Fruit fly (Drosophila melanogaster): ENCODE measurements around the gene CG31211.
"Not testable (repeated sequence)": the region's sequence is repeated elsewhere in the genome, so short reads cannot be mapped to it uniquely, and the experiment has no call there.

The CG31211 gene

dm6 chr3R:11948903-11949358 lies 549 bp upstream of the CG31211 start, which contains the start of gene Cad87A (continued):
- TF ChIP-seq CG7368 (GFP tag; optimal IDR thresholded peaks at IDR 0.05) (no peak), achi (GFP tag; optimal IDR thresholded peaks at IDR 0.05) (no peak), Sox14 (GFP tag; optimal IDR thresholded peaks at IDR 0.05) (no peak), CG15336 (GFP tag; IDR thresholded peaks at IDR 0.05) (no peak), Blimp-1 (GFP tag; optimal IDR thresholded peaks at IDR 0.05) (no peak)

dm6 chr3R:11956444-11956843 lies 7.0 kb downstream of the CG31211 start, which contains the start of gene Hsp70Aa:
TSS of gene Hsp70Aa (minus strand) at chr3R:11956544.
- TF ChIP-seq esn (GFP tag; optimal IDR thresholded peaks at IDR 0.05); CG31627 (GFP tag; optimal IDR thresholded peaks at IDR 0.05); Eip78C (GFP tag): not testable (repeated sequence)

dm6 chr3R:11957388-11957787 lies 7.9 kb downstream of the CG31211 start:
- TF ChIP-seq Hr4 (GFP tag; optimal IDR thresholded peaks at IDR 0.05) (no peak), CG6276 (GFP tag; optimal IDR thresholded peaks at IDR 0.05) (no peak), CG34406 (GFP tag; optimal IDR thresholded peaks at IDR 0.05) (no peak), Eip75B (GFP tag; optimal IDR thresholded peaks at IDR 0.05) (no peak), Ets21C (GFP tag; optimal IDR thresholded peaks at IDR 0.05) (no peak), acj6 (GFP tag; optimal IDR thresholded peaks at IDR 0.05) (no peak), Eip93F (GFP tag; optimal IDR thresholded peaks at IDR 0.05) (no peak), CG3032 (tag; optimal IDR thresholded peaks at IDR 0.05) (no peak), fd85E (GFP tag; optimal IDR thresholded peaks at IDR 0.05) (no peak), CG8319 (GFP tag; optimal IDR thresholded peaks at IDR 0.05) (no peak), CG6808 (GFP tag; optimal IDR thresholded peaks at IDR 0.05) (no peak), cyc (GFP tag; optimal IDR thresholded peaks at IDR 0.05) (no peak), Sox14 (GFP tag; optimal IDR thresholded peaks at IDR 0.05) (no peak), Met (GFP tag; optimal IDR thresholded peaks at IDR 0.05) (no peak), CG10631 (GFP tag; optimal IDR thresholded peaks at IDR 0.05) (no peak), vri (GFP tag; optimal IDR thresholded peaks at IDR 0.05) (no peak), Gug (GFP tag; IDR thresholded peaks at IDR 0.05) (no peak), CG3919 (GFP tag; optimal IDR thresholded peaks at IDR 0.05) (no peak)

dm6 chr3R:11958235-11958634 lies 8.8 kb downstream of the CG31211 start, which contains the start of gene Hsp70Ab:
TSS of gene Hsp70Ab (plus strand) at chr3R:11958535.
- TF ChIP-seq CG9139, Sox14, CG6854 (GFP tag; optimal IDR thresholded peaks at IDR 0.05): not testable (repeated sequence)

- no peak for TF ChIP-seq Sox102F (GFP tag; optimal IDR thresholded peaks at IDR 0.05)
- TF ChIP-seq CG7368 (GFP tag; optimal IDR thresholded peaks at IDR 0.05) = peak; percentile 5
- TF ChIP-seq Ets96B (tag; optimal IDR thresholded peaks at IDR 0.05) = peak; percentile 49
- peak; percentile 28; the same call in 1 of the 2 replicates for TF ChIP-seq Gug (GFP tag; IDR thresholded peaks at IDR 0.05)
- TF ChIP-seq acj6 (GFP tag; optimal IDR thresholded peaks at IDR 0.05) = peak; percentile 66
- peak; percentile 9 to 38 for TF ChIP-seq ss (GFP tag; optimal IDR thresholded peaks at IDR 0.05)
- peak; percentile 37 for TF ChIP-seq CG11762 (GFP tag; optimal IDR thresholded peaks at IDR 0.05; ENCODE audit: insufficient read depth)
- TF ChIP-seq Blimp-1 (GFP tag; optimal IDR thresholded peaks at IDR 0.05) = no peak
- no peak for TF ChIP-seq pdm3 (GFP tag; optimal IDR thresholded peaks at IDR 0.05)
- peak; percentile 74 for TF ChIP-seq Eip75B (GFP tag; optimal IDR thresholded peaks at IDR 0.05)
- peak; percentile 46 for TF ChIP-seq CG6792 (GFP tag; optimal IDR thresholded peaks at IDR 0.05)
- peak; percentile 68 for TF ChIP-seq Sox15 (GFP tag; optimal IDR thresholded peaks at IDR 0.05)
- peak; percentile 57 for TF ChIP-seq CG32006 (GFP tag; optimal IDR thresholded peaks at IDR 0.05)
- no peak for TF ChIP-seq CG15336 (GFP tag; IDR thresholded peaks at IDR 0.05)
- TF ChIP-seq CG4318 (GFP tag; optimal IDR thresholded peaks at IDR 0.05) = no peak
- TF ChIP-seq fd85E (GFP tag; optimal IDR thresholded peaks at IDR 0.05) = no peak
- TF ChIP-seq esn (GFP tag; optimal IDR thresholded peaks at IDR 0.05) = peak; percentile 83
- TF ChIP-seq Lpt (GFP tag; optimal IDR thresholded peaks at IDR 0.05) = peak; percentile 41
- TF ChIP-seq cyc (GFP tag; optimal IDR thresholded peaks at IDR 0.05) = peak; percentile 80
- TF ChIP-seq svp (GFP tag) = peak; percentile 79
- peak; percentile 32 for TF ChIP-seq CG6808 (GFP tag; optimal IDR thresholded peaks at IDR 0.05)
- peak; percentile 70 for TF ChIP-seq OdsH (GFP tag; optimal IDR thresholded peaks at IDR 0.05)
- TF ChIP-seq lz (GFP tag; optimal IDR thresholded peaks at IDR 0.05) = peak; percentile 78
- TF ChIP-seq eg (GFP tag; IDR thresholded peaks at IDR 0.05) = no peak
- peak; percentile 53 for TF ChIP-seq CG34406 (GFP tag; optimal IDR thresholded peaks at IDR 0.05)
- TF ChIP-seq CG6163 (GFP tag; IDR thresholded peaks at IDR 0.05) = no peak; the same call in 2 of the 3 replicates
- TF ChIP-seq Ets21C (GFP tag; optimal IDR thresholded peaks at IDR 0.05) = peak; percentile 61
- no peak for TF ChIP-seq vri (GFP tag; optimal IDR thresholded peaks at IDR 0.05)
- TF ChIP-seq achi (GFP tag; optimal IDR thresholded peaks at IDR 0.05) = peak; percentile 59
Measured at dm6 chr3R:11962739-11963214, 13.3 kb downstream of the CG31211 start, which contains the start of the genes CG3281 and aurA. TSS of gene CG3281 (minus strand) at chr3R:11962805. TSS of gene aurA (plus strand) at chr3R:11963124.

Measured in whole organism, prepupa.